Worm (Caenorhabditis elegans): ENCODE measurements around the gene pho-5.

ce11 chrIII:7281179-7281578 is 4.5 kb downstream of the pho-5 start, which contains the start of gene B0361.3:
- TF ChIP-seq unc-55 (GFP tag; optimal IDR thresholded peaks at IDR 0.05) (no peak), K09A11.1 (tag; optimal IDR thresholded peaks at IDR 0.05; ENCODE audit: insufficient read depth) (no peak), pqm-1 (tag; optimal IDR thresholded peaks at IDR 0.05) (no peak), pha-2 (tag; optimal IDR thresholded peaks at IDR 0.05) (no peak)

All from whole organism, late embryonic.